Worm (Caenorhabditis elegans) whole organism, L4 larva: ENCODE results near the gene knl-1.

Experiments
- R02D3.7 ChIP-seq: fragments of 150-350 bp; sonication (generic microtip); optimal IDR thresholded peaks from 3 replicates; lab custom pipeline; 2014; ENCODE audit warnings: missing biosample characterization, missing genetic modification characterization
- T20F7.1 ChIP-seq: fragments of 200-800 bp; sonication (Bioruptor generic); optimal IDR thresholded peaks from 2 replicates; lab custom pipeline; 2018; ENCODE audit warnings: mild to moderate bottlenecking, missing genetic modification characterization, missing compliant biosample characterization
- Y105C5A.15 ChIP-seq: fragments of 200-800 bp; sonication (Bioruptor generic); IDR thresholded peaks from 2 replicates; pipeline ENCODE4 v1.3.6; 2022; ENCODE audit warnings: missing genetic modification characterization, missing compliant biosample characterization
- Y75B8A.6 ChIP-seq: fragments of 200-800 bp; sonication (Bioruptor generic); IDR thresholded peaks from 2 replicates; pipeline ENCODE4 v1.3.6; 2022; ENCODE audit warnings: missing genetic modification reagents, missing genetic modification characterization, missing compliant biosample characterization
- aha-1 ChIP-seq: fragments of 150-350 bp; peaks from one replicate; lab custom pipeline; 2014; ENCODE audit warnings: missing biosample characterization, missing genetic modification characterization
- ceh-28 ChIP-seq: fragments of 150-350 bp; optimal IDR thresholded peaks from 2 replicates; lab custom pipeline; 2014; ENCODE audit warnings: missing biosample characterization, missing genetic modification reagents, missing genetic modification characterization
- ceh-82 ChIP-seq: sonication (generic microtip); optimal IDR thresholded peaks from 2 replicates; lab custom pipeline; 2017; ENCODE audit warnings: missing biosample characterization, missing genetic modification characterization
- cey-2 ChIP-seq: sonication (generic microtip); optimal IDR thresholded peaks from 3 replicates; lab custom pipeline; 2017; ENCODE audit warnings: missing genetic modification characterization, mild to moderate bottlenecking, missing compliant biosample characterization, antibody characterized with exemption, borderline replicate concordance; ENCODE audit not compliant: insufficient read depth
- ctbp-1 ChIP-seq: fragments of 200-800 bp; sonication (Bioruptor generic); IDR thresholded peaks from 2 replicates; pipeline ENCODE4 v1.3.6; 2022; ENCODE audit warnings: missing genetic modification reagents, missing genetic modification characterization, missing compliant biosample characterization
- daf-16 ChIP-seq, 3 experiments: sonication (generic microtip); optimal IDR thresholded peaks; 2 replicates each; lab custom pipeline; 2016 to 2017; ENCODE audit warnings: missing genetic modification characterization in 3 of 3, missing genetic modification reagents in 3 of 3, mild to moderate bottlenecking in 2 of 3, missing compliant biosample characterization in 2 of 3, missing biosample characterization in 1 of 3, moderate library complexity in 1 of 3
- dmd-6 ChIP-seq: fragments of 200-800 bp; sonication (Bioruptor generic); IDR thresholded peaks from 2 replicates; pipeline ENCODE4 v1.3.6; 2022; ENCODE audit warnings: missing genetic modification reagents, missing genetic modification characterization, missing compliant biosample characterization
- dmd-8 ChIP-seq: fragments of 200-800 bp; sonication (Bioruptor generic); IDR thresholded peaks from 2 replicates; pipeline ENCODE4 v1.3.6; 2022; ENCODE audit warnings: missing genetic modification characterization, missing compliant biosample characterization
- dmd-9 ChIP-seq: fragments of 200-800 bp; sonication (Bioruptor generic); IDR thresholded peaks from 2 replicates; pipeline ENCODE4 v1.3.6; 2022; ENCODE audit warnings: missing genetic modification reagents, missing genetic modification characterization, missing compliant biosample characterization
- dpl-1 ChIP-seq: fragments of 150-350 bp; optimal IDR thresholded peaks from 2 replicates; lab custom pipeline; 2014; ENCODE audit warnings: missing biosample characterization, missing genetic modification reagents, missing genetic modification characterization
- dve-1 ChIP-seq: sonication (generic microtip); optimal IDR thresholded peaks from 2 replicates; lab custom pipeline; 2017; ENCODE audit warnings: antibody characterized with exemption, mild to moderate bottlenecking, missing genetic modification characterization, missing compliant biosample characterization; ENCODE audit not compliant: insufficient read depth
- fkh-10 ChIP-seq: fragments of 150-350 bp; optimal IDR thresholded peaks from 2 replicates; lab custom pipeline; 2014; ENCODE audit warnings: missing biosample characterization, missing genetic modification reagents, missing genetic modification characterization
- fos-1 ChIP-seq: fragments of 150-350 bp; optimal IDR thresholded peaks from 2 replicates; lab custom pipeline; 2014; ENCODE audit warnings: missing biosample characterization, missing genetic modification characterization
- gei-8 ChIP-seq: fragments of 200-800 bp; sonication (Bioruptor generic); optimal IDR thresholded peaks from 2 replicates; lab custom pipeline; 2018; ENCODE audit warnings: mild to moderate bottlenecking, missing genetic modification characterization, missing compliant biosample characterization
- hif-1 ChIP-seq, 2 experiments: sonication (generic microtip); optimal IDR thresholded peaks; 2 replicates each; lab custom pipeline; 2016 to 2017; ENCODE audit warnings: missing compliant biosample characterization in 2 of 2, missing genetic modification characterization in 2 of 2, missing genetic modification reagents in 2 of 2, missing genotype in 2 of 2, mild to moderate bottlenecking in 1 of 2
- hlh-11 ChIP-seq: fragments of 200-800 bp; sonication (Bioruptor generic); optimal IDR thresholded peaks from 2 replicates; lab custom pipeline; 2018; ENCODE audit warnings: mild to moderate bottlenecking, missing genetic modification characterization, missing compliant biosample characterization
- hlh-30 ChIP-seq: sonication (generic microtip); optimal IDR thresholded peaks from 2 replicates; lab custom pipeline; 2017; ENCODE audit warnings: antibody characterized with exemption, mild to moderate bottlenecking, missing genetic modification characterization, missing compliant biosample characterization; ENCODE audit not compliant: insufficient read depth
- hmg-1.1 ChIP-seq: fragments of 200-800 bp; sonication (Bioruptor generic); IDR thresholded peaks from 2 replicates; pipeline ENCODE4 v1.3.6; 2022; ENCODE audit warnings: missing genetic modification reagents, missing genetic modification characterization, missing compliant biosample characterization
- jun-1 ChIP-seq: fragments of 150-350 bp; optimal IDR thresholded peaks from 2 replicates; lab custom pipeline; 2014; ENCODE audit warnings: missing biosample characterization, missing genetic modification reagents, missing genetic modification characterization
- lin-39 ChIP-seq: fragments of 150-350 bp; optimal IDR thresholded peaks from 2 replicates; lab custom pipeline; 2014; ENCODE audit warnings: missing biosample characterization, missing genetic modification reagents, missing genetic modification characterization
- mdl-1 ChIP-seq, 2 experiments: fragments of 150-350 bp in 1 of 2; sonication (generic microtip) in 1 of 2; optimal IDR thresholded peaks; 2 replicates each; lab custom pipeline; 2014 to 2017; ENCODE audit warnings: missing biosample characterization in 2 of 2, missing genetic modification characterization in 2 of 2
- mes-2 ChIP-seq: sonication (generic microtip); optimal IDR thresholded peaks from 2 replicates; lab custom pipeline; 2016; ENCODE audit warnings: missing genotype, mild to moderate bottlenecking, missing genetic modification characterization, missing compliant biosample characterization; ENCODE audit not compliant: poor library complexity, severe bottlenecking
- mxl-3 ChIP-seq: fragments of 200-800 bp; sonication (Bioruptor generic); optimal IDR thresholded peaks from 2 replicates; lab custom pipeline; 2018; ENCODE audit warnings: mild to moderate bottlenecking, missing genetic modification characterization, missing compliant biosample characterization
- nhr-102 ChIP-seq: sonication (generic microtip); optimal IDR thresholded peaks from 2 replicates; lab custom pipeline; 2016; ENCODE audit warnings: mild to moderate bottlenecking, missing genetic modification characterization, moderate library complexity, missing compliant biosample characterization
- nhr-11 ChIP-seq: fragments of 150-350 bp; optimal IDR thresholded peaks from 2 replicates; lab custom pipeline; 2014; ENCODE audit warnings: missing biosample characterization, missing genetic modification characterization
- nhr-28 ChIP-seq: fragments of 150-350 bp; optimal IDR thresholded peaks from 2 replicates; lab custom pipeline; 2014; ENCODE audit warnings: missing biosample characterization, missing genetic modification characterization
- nhr-41 ChIP-seq: fragments of 200-800 bp; sonication (Bioruptor generic); IDR thresholded peaks from 2 replicates; pipeline ENCODE4 v1.3.6; 2022; ENCODE audit warnings: missing genetic modification reagents, missing genetic modification characterization, missing compliant biosample characterization
- nhr-48 ChIP-seq: sonication (generic microtip); optimal IDR thresholded peaks from 2 replicates; lab custom pipeline; 2016; ENCODE audit warnings: mild to moderate bottlenecking, missing genetic modification characterization, missing compliant biosample characterization
- php-3 ChIP-seq: fragments of 200-800 bp; sonication (Bioruptor generic); IDR thresholded peaks from 2 replicates; pipeline ENCODE4 v1.3.6; 2022; ENCODE audit warnings: missing genetic modification reagents, missing genetic modification characterization, missing compliant biosample characterization
- pqm-1 ChIP-seq: sonication (generic microtip); optimal IDR thresholded peaks from 2 replicates; lab custom pipeline; 2017; ENCODE audit warnings: missing biosample characterization, missing genetic modification characterization
- rbr-2 ChIP-seq: sonication (generic microtip); optimal IDR thresholded peaks from 2 replicates; lab custom pipeline; 2016; ENCODE audit warnings: missing genotype, missing genetic modification characterization, missing compliant biosample characterization
- spr-1 ChIP-seq: sonication (generic microtip); optimal IDR thresholded peaks from 2 replicates; lab custom pipeline; 2016; ENCODE audit warnings: mild to moderate bottlenecking, missing genetic modification characterization, missing compliant biosample characterization
- tag-97 ChIP-seq: fragments of 200-800 bp; sonication (Bioruptor generic); IDR thresholded peaks from 2 replicates; pipeline ENCODE4 v1.3.6; 2022; ENCODE audit warnings: missing genetic modification characterization, missing compliant biosample characterization
- unc-39 ChIP-seq: sonication (generic microtip); optimal IDR thresholded peaks from 2 replicates; lab custom pipeline; 2017; ENCODE audit warnings: missing biosample characterization, missing genetic modification characterization
- unc-62 ChIP-seq, 3 experiments: fragments of 150-350 bp in 1 of 3; sonication (generic microtip); optimal IDR thresholded peaks in 2 of 3; peaks in 1 of 3; 1 replicate in 1 of 3; 2 replicates in 2 of 3; lab custom pipeline; 2014 to 2017; ENCODE audit warnings: missing biosample characterization in 3 of 3, missing genetic modification characterization in 3 of 3, missing genetic modification reagents in 3 of 3, missing genotype in 1 of 3
- zfp-2 ChIP-seq: sonication (generic microtip); optimal IDR thresholded peaks from 2 replicates; lab custom pipeline; 2016; ENCODE audit warnings: mild to moderate bottlenecking, missing genetic modification characterization, missing compliant biosample characterization

knl-1 gene

ce11 chrIII:8291268-8292032 lies 41.0 kb downstream of the knl-1 start:
- TF ChIP-seq tag-97, result no peak
- peak; percentile 78 for TF ChIP-seq dmd-6 (GFP tag; lab: Robert Waterston, UW)
- peak; percentile 2 for TF ChIP-seq hlh-30 (tag; lab: Kevin White, UChicago)
- peak; percentile 74 for TF ChIP-seq nhr-28 (tag; lab: Kevin White, UChicago)
- no peak for TF ChIP-seq fos-1 (tag; lab: Kevin White, UChicago)
- no peak for TF ChIP-seq daf-16 (GFP tag; optimal IDR thresholded peaks at IDR 0.05; lab: Kevin White, UChicago)
- peak; percentile 55 for TF ChIP-seq daf-16 (tag; optimal IDR thresholded peaks at IDR 0.05; lab: Kevin White, UChicago)
- peak; percentile 66 for TF ChIP-seq hlh-11 (tag; lab: Kevin White, UChicago)
- TF ChIP-seq spr-1 (tag; lab: Kevin White, UChicago), result no peak
- TF ChIP-seq hmg-1.1, result no peak
- TF ChIP-seq hif-1 (tag; optimal IDR thresholded peaks at IDR 0.05; lab: Kevin White, UChicago), result no peak
- TF ChIP-seq mdl-1 (tag; optimal IDR thresholded peaks at IDR 0.05; lab: Kevin White, UChicago), result no peak
- TF ChIP-seq T20F7.1, result peak; percentile 41
- no peak for TF ChIP-seq cey-2 (tag; lab: Kevin White, UChicago)
- TF ChIP-seq Y75B8A.6 (GFP tag; lab: Robert Waterston, UW), result no peak
- no peak for TF ChIP-seq dmd-8 (GFP tag; lab: Robert Waterston, UW)
- TF ChIP-seq zfp-2 (tag; lab: Kevin White, UChicago), result no peak
- TF ChIP-seq nhr-11 (tag; lab: Kevin White, UChicago), result no peak
- peak; percentile 74 for TF ChIP-seq dve-1 (tag; lab: Kevin White, UChicago)
- TF ChIP-seq pqm-1 (tag; lab: Kevin White, UChicago), result peak; percentile 99
- TF ChIP-seq, all 104 proteins: peak for 8

- TF ChIP-seq fkh-10 (GFP tag; lab: Kevin White, UChicago), result no peak
- TF ChIP-seq nhr-28 (tag; lab: Kevin White, UChicago), result peak; percentile 3
- TF ChIP-seq R02D3.7 (tag; lab: Kevin White, UChicago), result no peak
- peak; percentile 32 for TF ChIP-seq hlh-11 (tag; lab: Kevin White, UChicago)
- peak; percentile 93 for TF ChIP-seq dmd-6 (GFP tag; lab: Robert Waterston, UW)
- TF ChIP-seq jun-1 (tag; lab: Kevin White, UChicago), result no peak
- no peak for TF ChIP-seq spr-1 (tag; lab: Kevin White, UChicago)
- TF ChIP-seq tag-97, result no peak
- no peak for TF ChIP-seq nhr-41 (GFP tag; lab: Robert Waterston, UW)
- no peak for TF ChIP-seq lin-39
- peak; percentile 7 for TF ChIP-seq dve-1 (tag; lab: Kevin White, UChicago)
- TF ChIP-seq mes-2 (tag; lab: Kevin White, UChicago), result peak; percentile 1
- TF ChIP-seq ctbp-1 (GFP tag; lab: Robert Waterston, UW), result no peak
- TF ChIP-seq mxl-3 (GFP tag; lab: Kevin White, UChicago), result peak; percentile 31
- TF ChIP-seq aha-1, result peak; percentile 30
Measured at ce11 chrIII:8293260-8293659, 42.8 kb downstream of the knl-1 start.

- no peak for TF ChIP-seq dmd-9 (GFP tag; lab: Robert Waterston, UW)
- no peak for TF ChIP-seq gei-8
- peak; percentile 58; the same call in 1 of the 2 replicates for TF ChIP-seq php-3
- TF ChIP-seq aha-1, result peak; percentile 88
- peak in 1 of 2 experiments; percentile 54 for TF ChIP-seq unc-62 (GFP tag; optimal IDR thresholded peaks at IDR 0.05 in 1 of 2; lab: Kevin White, UChicago)
- TF ChIP-seq unc-62 (tag; optimal IDR thresholded peaks at IDR 0.05; lab: Kevin White, UChicago), result no peak
- peak; percentile 1 for TF ChIP-seq hlh-11 (tag; lab: Kevin White, UChicago)
- no peak for TF ChIP-seq Y105C5A.15 (GFP tag; lab: Robert Waterston, UW)
- no peak for TF ChIP-seq nhr-48
- no peak for TF ChIP-seq ceh-28
- TF ChIP-seq nhr-102 (tag; lab: Kevin White, UChicago), result no peak
- TF ChIP-seq rbr-2 (tag; lab: Kevin White, UChicago), result no peak
- no peak for TF ChIP-seq dpl-1 (GFP tag; lab: Kevin White, UChicago)
- TF ChIP-seq unc-39 (tag; lab: Kevin White, UChicago), result no peak
- TF ChIP-seq daf-16 (GFP tag; optimal IDR thresholded peaks at IDR 0.05; lab: Kevin White, UChicago), result no peak
- TF ChIP-seq daf-16 (tag; optimal IDR thresholded peaks at IDR 0.05; lab: Kevin White, UChicago), result peak; percentile 36
- no peak for TF ChIP-seq ceh-82 (tag; lab: Kevin White, UChicago)
Measured at ce11 chrIII:8298216-8298920, 47.9 kb downstream of the knl-1 start.
